Worm (Caenorhabditis elegans) whole organism, mixed stage, embryonic: Measurements from ENCODE around the gene rpi-2.

ENCODE experiments used
- ceh-39 ChIP-seq: fragments of 150-350 bp; optimal IDR thresholded peaks from 2 replicates; lab custom pipeline; 2014; ENCODE audit warnings: missing biosample characterization, missing genetic modification characterization
- ces-1 ChIP-seq: fragments of 150-350 bp; optimal IDR thresholded peaks from 2 replicates; lab custom pipeline; 2014; ENCODE audit warnings: missing biosample characterization, missing genetic modification reagents, missing genetic modification characterization
- cnd-1 ChIP-seq: fragments of 200-800 bp; sonication (Bioruptor generic); optimal IDR thresholded peaks from 2 replicates; lab custom pipeline; 2018; ENCODE audit warnings: mild to moderate bottlenecking, missing genetic modification characterization, missing compliant biosample characterization
- drap-1 ChIP-seq: fragments of 200-800 bp; sonication (Bioruptor generic); optimal IDR thresholded peaks from 3 replicates; lab custom pipeline; 2018; ENCODE audit warnings: mild to moderate bottlenecking, missing genetic modification characterization, missing compliant biosample characterization
- elt-1 ChIP-seq: sonication (generic microtip); optimal IDR thresholded peaks from 2 replicates; lab custom pipeline; 2017; ENCODE audit warnings: missing genetic modification characterization, mild to moderate bottlenecking, missing compliant biosample characterization, antibody characterized with exemption, moderate library complexity, borderline replicate concordance; ENCODE audit not compliant: insufficient read depth
- elt-3 ChIP-seq: fragments of 150-350 bp; optimal IDR thresholded peaks from 2 replicates; lab custom pipeline; 2014; ENCODE audit warnings: missing biosample characterization, missing genetic modification characterization
- flh-1 ChIP-seq: fragments of 200-800 bp; sonication (Bioruptor generic); optimal IDR thresholded peaks from 2 replicates; lab custom pipeline; 2018; ENCODE audit warnings: mild to moderate bottlenecking, missing genetic modification characterization, moderate library complexity, missing compliant biosample characterization
- hlh-1 ChIP-seq: fragments of 150-350 bp; optimal IDR thresholded peaks from 2 replicates; lab custom pipeline; 2014; ENCODE audit warnings: missing biosample characterization, missing genetic modification reagents, missing genetic modification characterization
- lin-13 ChIP-seq: fragments of 150-350 bp; optimal IDR thresholded peaks from 2 replicates; lab custom pipeline; 2014; ENCODE audit warnings: missing biosample characterization, missing genetic modification characterization
- lin-32 ChIP-seq: fragments of 200-800 bp; sonication (Bioruptor generic); optimal IDR thresholded peaks from 2 replicates; lab custom pipeline; 2018; ENCODE audit warnings: mild to moderate bottlenecking, missing genetic modification characterization, missing compliant biosample characterization
- lsy-2 ChIP-seq: fragments of 150-350 bp; optimal IDR thresholded peaks from 2 replicates; lab custom pipeline; 2014; ENCODE audit warnings: missing biosample characterization, missing genetic modification characterization
- mab-5 ChIP-seq: fragments of 150-350 bp; optimal IDR thresholded peaks from 2 replicates; lab custom pipeline; 2014; ENCODE audit warnings: missing biosample characterization, missing genetic modification characterization
- mep-1 ChIP-seq: fragments of 150-350 bp; optimal IDR thresholded peaks from 2 replicates; lab custom pipeline; 2017; ENCODE audit warnings: missing biosample characterization, missing genetic modification reagents, missing genetic modification characterization, inconsistent platforms
- mls-2 ChIP-seq: sonication (generic microtip); optimal IDR thresholded peaks from 2 replicates; lab custom pipeline; 2016; ENCODE audit warnings: mild to moderate bottlenecking, missing genetic modification characterization, moderate library complexity, missing compliant biosample characterization
- nhr-12 ChIP-seq: fragments of 150-350 bp; optimal IDR thresholded peaks from 2 replicates; lab custom pipeline; 2014; ENCODE audit warnings: missing biosample characterization, missing genetic modification characterization
- nhr-2 ChIP-seq: fragments of 150-350 bp; optimal IDR thresholded peaks from 2 replicates; lab custom pipeline; 2014; ENCODE audit warnings: missing biosample characterization, missing genetic modification characterization
- nhr-237 ChIP-seq: fragments of 150-350 bp; optimal IDR thresholded peaks from 2 replicates; lab custom pipeline; 2014; ENCODE audit warnings: missing biosample characterization, missing genetic modification characterization
- nhr-76 ChIP-seq: sonication (generic microtip); optimal IDR thresholded peaks from 2 replicates; lab custom pipeline; 2017; ENCODE audit warnings: missing biosample characterization, missing genetic modification characterization
- pha-4 ChIP-seq: fragments of 150-350 bp; optimal IDR thresholded peaks from 2 replicates; lab custom pipeline; 2018; ENCODE audit warnings: missing biosample characterization, missing genetic modification reagents, missing genetic modification characterization
- sem-2 ChIP-seq: fragments of 200-800 bp; sonication (Bioruptor generic); optimal IDR thresholded peaks from 2 replicates; lab custom pipeline; 2018; ENCODE audit warnings: mild to moderate bottlenecking, missing genetic modification characterization, missing compliant biosample characterization
- snpc-4 ChIP-seq: fragments of 150-350 bp; optimal IDR thresholded peaks from 2 replicates; lab custom pipeline; 2014; ENCODE audit warnings: missing biosample characterization, missing genetic modification characterization
- sptf-1 ChIP-seq: sonication (generic microtip); optimal IDR thresholded peaks from 2 replicates; lab custom pipeline; 2017; ENCODE audit warnings: mild to moderate bottlenecking, missing genetic modification characterization, moderate library complexity, missing compliant biosample characterization
- unc-39 ChIP-seq: fragments of 150-350 bp; optimal IDR thresholded peaks from 2 replicates; lab custom pipeline; 2014; ENCODE audit warnings: missing biosample characterization, missing genetic modification characterization
- unc-62 ChIP-seq: fragments of 150-350 bp; optimal IDR thresholded peaks from 2 replicates; lab custom pipeline; 2014; ENCODE audit warnings: missing biosample characterization, missing genetic modification reagents, missing genetic modification characterization

The rpi-2 gene

DNA sequence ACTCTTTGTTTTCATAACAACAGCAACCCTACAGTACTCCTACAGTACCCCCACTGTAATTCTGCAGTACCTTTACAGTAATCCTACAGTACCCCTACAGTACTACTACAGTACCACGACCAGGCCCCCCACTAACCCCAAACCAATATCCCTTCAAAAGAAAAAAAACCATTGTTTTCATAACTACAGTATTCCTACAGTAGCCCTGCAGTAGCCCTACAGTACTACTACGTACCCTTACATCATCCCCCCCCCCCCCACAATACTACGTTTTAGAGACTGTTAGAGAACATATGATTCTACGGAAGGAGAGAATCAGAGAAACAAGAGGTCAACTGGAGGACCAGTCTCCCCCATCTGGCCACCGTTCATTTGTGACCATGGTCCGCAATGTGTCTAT is 42.4 kb downstream of the rpi-2 start, which contains the start of gene Y41D4A.3:
TSS of gene Y41D4A.3 (plus strand) at position 301 of the 400 bp plus-strand sequence.
- no peak for TF ChIP-seq ceh-39
- TF ChIP-seq elt-3, result no peak
- TF ChIP-seq drap-1 (GFP tag; lab: Kevin White, UChicago), result no peak
- peak; percentile 36 for TF ChIP-seq sptf-1 (tag; lab: Kevin White, UChicago)
- TF ChIP-seq cnd-1 (tag; lab: Kevin White, UChicago), result peak; percentile 4
- TF ChIP-seq lin-13 (tag; lab: Kevin White, UChicago), result no peak
- peak; percentile 61 for TF ChIP-seq lsy-2 (tag; lab: Kevin White, UChicago)

DNA sequence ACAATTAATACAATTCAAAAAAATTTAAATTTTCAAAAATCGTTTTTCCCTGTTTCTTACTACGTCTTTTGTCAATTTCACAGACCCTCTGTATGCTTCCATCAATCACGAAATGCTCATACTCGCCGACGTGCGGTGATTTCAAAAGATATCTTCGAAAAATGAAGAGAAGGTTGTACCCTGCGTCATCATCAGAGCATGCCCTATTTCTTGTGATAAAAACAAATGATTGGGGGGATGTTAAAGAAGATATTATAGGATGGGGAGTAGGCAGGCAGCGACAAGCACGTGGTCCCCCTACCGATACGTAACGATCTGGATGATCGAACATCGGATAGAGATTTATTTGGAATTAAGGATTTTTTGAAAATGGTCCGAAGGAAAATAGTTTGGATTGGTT is 47.5 kb downstream of the rpi-2 start:
- no peak for TF ChIP-seq flh-1 (GFP tag; lab: Kevin White, UChicago)
- TF ChIP-seq lsy-2 (tag; lab: Kevin White, UChicago), result no peak
- TF ChIP-seq hlh-1 (tag; lab: Kevin White, UChicago), result peak; percentile 3
- no peak for TF ChIP-seq nhr-12 (tag; lab: Kevin White, UChicago)
- no peak for TF ChIP-seq lin-32 (GFP tag; lab: Kevin White, UChicago)
- TF ChIP-seq unc-39 (tag; lab: Kevin White, UChicago), result no peak
- no peak for TF ChIP-seq nhr-2 (tag; lab: Kevin White, UChicago)
- peak; percentile 36 for TF ChIP-seq unc-62
- TF ChIP-seq mab-5 (tag; lab: Kevin White, UChicago), result no peak

DNA sequence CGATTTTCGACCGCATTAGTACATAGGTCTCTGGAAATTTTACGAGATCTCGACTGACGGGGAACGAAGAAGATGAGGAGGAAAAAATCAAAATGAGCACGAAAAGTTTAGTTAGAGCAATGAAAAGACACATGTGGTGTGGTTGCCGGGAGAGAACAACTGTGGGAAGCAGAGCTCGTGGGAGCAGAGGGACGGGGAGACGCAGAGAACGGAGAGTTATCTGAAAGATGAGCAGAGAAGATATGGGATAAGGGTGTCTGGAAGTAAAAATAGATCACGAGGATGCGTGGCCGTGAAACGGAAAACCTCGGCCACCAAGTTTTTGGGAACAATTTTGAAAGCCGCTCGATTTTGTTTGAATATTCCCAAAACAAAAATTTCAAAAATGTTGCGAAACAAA is 50.5 kb downstream of the rpi-2 start, which contains the start of gene Y41D4A.7:
TSS of gene Y41D4A.7 (minus strand) at position 18 of the 400 bp plus-strand sequence.
- TF ChIP-seq lsy-2 (tag; lab: Kevin White, UChicago), result no peak
- no peak for TF ChIP-seq unc-39 (tag; lab: Kevin White, UChicago)
- no peak for TF ChIP-seq nhr-237
- peak; percentile 92 for TF ChIP-seq hlh-1 (tag; lab: Kevin White, UChicago)

DNA sequence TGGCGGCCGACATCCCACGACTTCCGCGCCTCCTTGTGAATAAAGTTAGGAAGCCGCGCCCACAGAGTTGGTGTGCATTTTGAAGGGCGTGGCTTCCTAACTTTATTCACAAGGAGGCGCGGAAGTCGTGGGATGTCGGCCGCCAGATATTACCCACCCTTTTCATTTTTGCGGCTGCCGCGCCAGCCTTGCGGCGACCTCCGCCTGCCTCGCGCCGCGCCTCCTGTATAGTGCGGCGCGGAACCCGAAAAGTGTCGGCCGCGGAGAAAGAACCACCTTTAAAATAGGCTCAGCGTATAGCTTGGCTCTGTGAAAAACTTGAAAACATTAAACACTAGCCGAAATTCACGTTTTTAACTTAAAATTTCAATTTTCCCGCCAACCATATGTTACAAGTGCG is 52.4 kb downstream of the rpi-2 start:
- TF ChIP-seq ceh-39 (no peak), nhr-76 (tag; lab: Kevin White, UChicago) (no peak), elt-1 (tag; lab: Kevin White, UChicago) (no peak), unc-39 (tag; lab: Kevin White, UChicago) (no peak), snpc-4 (tag; lab: Kevin White, UChicago) (no peak), mab-5 (tag; lab: Kevin White, UChicago) (no peak), mep-1 (tag; lab: Kevin White, UChicago) (no peak), mls-2 (tag; lab: Kevin White, UChicago) (no peak), lsy-2 (tag; lab: Kevin White, UChicago) (no peak), sptf-1 (tag; lab: Kevin White, UChicago) (no peak), sem-2 (GFP tag; lab: Kevin White, UChicago) (no peak), ces-1 (GFP tag; lab: Kevin White, UChicago) (no peak), pha-4 (no peak), flh-1 (GFP tag; lab: Kevin White, UChicago) (no peak), hlh-1 (tag; lab: Kevin White, UChicago) (no peak)
